Worm (Caenorhabditis elegans): ENCODE results near the gene Y26G10.6.

The Y26G10.6 gene

ce11 chrV:17696753-17697152 lies 3.0 kb upstream of the Y26G10.6 start, which contains the start of gene spp-29:
TSS of gene spp-29 (minus strand) at chrV:17696853.
- TF ChIP-seq nhr-11 (tag; optimal IDR thresholded peaks at IDR 0.05) = no peak
- TF ChIP-seq ceh-9 (tag; optimal IDR thresholded peaks at IDR 0.05) = no peak
- TF ChIP-seq unc-62 (GFP tag; optimal IDR thresholded peaks at IDR 0.05) = no peak
- no peak for TF ChIP-seq pqm-1 (tag; optimal IDR thresholded peaks at IDR 0.05)
- no peak for TF ChIP-seq ZK546.5 (tag; optimal IDR thresholded peaks at IDR 0.05)
- no peak for TF ChIP-seq nhr-67 (tag; optimal IDR thresholded peaks at IDR 0.05)
- no peak for TF ChIP-seq R02D3.7 (tag; optimal IDR thresholded peaks at IDR 0.05)
- TF ChIP-seq hmg-11 (tag; optimal IDR thresholded peaks at IDR 0.05) = no peak
- TF ChIP-seq mml-1 (tag; optimal IDR thresholded peaks at IDR 0.05) = no peak
- no peak for TF ChIP-seq nhr-25 (tag; optimal IDR thresholded peaks at IDR 0.05)
- no peak for TF ChIP-seq lsy-12 (tag; optimal IDR thresholded peaks at IDR 0.05)
- TF ChIP-seq fos-1 (tag; optimal IDR thresholded peaks at IDR 0.05) = no peak

- no peak for TF ChIP-seq lsy-12 (tag; optimal IDR thresholded peaks at IDR 0.05)
- no peak for TF ChIP-seq pqm-1 (tag; optimal IDR thresholded peaks at IDR 0.05)
- TF ChIP-seq ceh-9 (tag; optimal IDR thresholded peaks at IDR 0.05) = no peak
- TF ChIP-seq zag-1 (tag; optimal IDR thresholded peaks at IDR 0.05) = no peak
- TF ChIP-seq mdl-1 (tag; optimal IDR thresholded peaks at IDR 0.05) = no peak
Measured at ce11 chrV:17699097-17699496, 662 bp upstream of the Y26G10.6 start, which contains the start of gene Y26G10.4. TSS of gene Y26G10.4 (minus strand) at chrV:17699197.

ce11 chrV:17700728-17701262 lies 1.0 kb downstream of the Y26G10.6 start, which contains the start of the genes Y26G10.5 and srh-32:
TSS of gene Y26G10.5 (minus strand) at chrV:17700828.
TSS of gene srh-32 (plus strand) at chrV:17701212.
- TF ChIP-seq nhr-28 (tag; optimal IDR thresholded peaks at IDR 0.05) = no peak
- TF ChIP-seq ceh-28 (tag; optimal IDR thresholded peaks at IDR 0.05) = no peak

- TF ChIP-seq elt-3 (tag; optimal IDR thresholded peaks at IDR 0.05) = no peak
- no peak for TF ChIP-seq nhr-237 (tag; optimal IDR thresholded peaks at IDR 0.05)
- no peak for TF ChIP-seq sea-2 (GFP tag; optimal IDR thresholded peaks at IDR 0.05)
- TF ChIP-seq ceh-28 (tag; optimal IDR thresholded peaks at IDR 0.05) = no peak
- no peak for TF ChIP-seq ZK546.5 (tag; optimal IDR thresholded peaks at IDR 0.05)
- no peak for TF ChIP-seq elt-2 (tag; optimal IDR thresholded peaks at IDR 0.05)
Measured at ce11 chrV:17705814-17706213, 6.1 kb downstream of the Y26G10.6 start, which contains the start of gene W06D12.6. TSS of gene W06D12.6 (plus strand) at chrV:17706114.

ce11 chrV:17706217-17706806 lies 6.6 kb downstream of the Y26G10.6 start:
- TF ChIP-seq zag-1 (tag; optimal IDR thresholded peaks at IDR 0.05) (no peak), pqm-1 (tag; optimal IDR thresholded peaks at IDR 0.05) (no peak), ceh-82 (tag; optimal IDR thresholded peaks at IDR 0.05) (no peak), nhr-76 (tag; optimal IDR thresholded peaks at IDR 0.05) (no peak), nhr-237 (tag; optimal IDR thresholded peaks at IDR 0.05) (no peak), sea-2 (GFP tag; optimal IDR thresholded peaks at IDR 0.05) (no peak), skn-1 (tag; optimal IDR thresholded peaks at IDR 0.05) (no peak), snpc-4 (tag; optimal IDR thresholded peaks at IDR 0.05) (no peak), aly-2 (tag; optimal IDR thresholded peaks at IDR 0.05) (no peak), jun-1 (tag; optimal IDR thresholded peaks at IDR 0.05) (no peak), nhr-23 (tag; optimal IDR thresholded peaks at IDR 0.05) (no peak), elt-1 (tag; optimal IDR thresholded peaks at IDR 0.05) (no peak), nhr-67 (tag; optimal IDR thresholded peaks at IDR 0.05) (no peak), unc-39 (tag; optimal IDR thresholded peaks at IDR 0.05) (no peak), elt-2 (tag; optimal IDR thresholded peaks at IDR 0.05) (no peak), ceh-28 (tag; optimal IDR thresholded peaks at IDR 0.05) (no peak), ztf-4 (tag; optimal IDR thresholded peaks at IDR 0.05) (no peak)

- TF ChIP-seq fos-1 (tag; optimal IDR thresholded peaks at IDR 0.05) = no peak
- TF ChIP-seq lsy-12 (tag; optimal IDR thresholded peaks at IDR 0.05) = no peak
- TF ChIP-seq egl-27 (tag; optimal IDR thresholded peaks at IDR 0.05) = no peak
- no peak for TF ChIP-seq zag-1 (tag; optimal IDR thresholded peaks at IDR 0.05)
- no peak for TF ChIP-seq eor-1 (tag; optimal IDR thresholded peaks at IDR 0.05)
- TF ChIP-seq elt-3 (tag; optimal IDR thresholded peaks at IDR 0.05) = no peak
- TF ChIP-seq nhr-25 (tag; optimal IDR thresholded peaks at IDR 0.05) = no peak
- no peak for TF ChIP-seq elt-1 (tag; optimal IDR thresholded peaks at IDR 0.05)
- TF ChIP-seq nhr-77 (tag; optimal IDR thresholded peaks at IDR 0.05) = no peak
- TF ChIP-seq nhr-12 (tag; optimal IDR thresholded peaks at IDR 0.05) = no peak
- TF ChIP-seq nhr-43 (tag; optimal IDR thresholded peaks at IDR 0.05; ENCODE audit: poor library complexity, severe bottlenecking) = no peak
- TF ChIP-seq pqm-1 (tag; optimal IDR thresholded peaks at IDR 0.05) = no peak
- TF ChIP-seq fkh-2 (tag; optimal IDR thresholded peaks at IDR 0.05) = no peak
- no peak for TF ChIP-seq aly-2 (tag; optimal IDR thresholded peaks at IDR 0.05)
- TF ChIP-seq ceh-16 (tag; optimal IDR thresholded peaks at IDR 0.05) = no peak
- TF ChIP-seq mdl-1 (tag; optimal IDR thresholded peaks at IDR 0.05) = no peak
- TF ChIP-seq snpc-4 (tag; optimal IDR thresholded peaks at IDR 0.05) = no peak
Measured at ce11 chrV:17707022-17707421, 7.3 kb downstream of the Y26G10.6 start, which contains the start of gene srh-31. TSS of gene srh-31 (plus strand) at chrV:17707322.

All from whole organism, L3 larva.